Worm (Caenorhabditis elegans): ENCODE results near the gene F25B3.5.
A peak's percentile ranks its signal among the peaks of the same experiment; 100 is the strongest.

The F25B3.5 gene

DNA sequence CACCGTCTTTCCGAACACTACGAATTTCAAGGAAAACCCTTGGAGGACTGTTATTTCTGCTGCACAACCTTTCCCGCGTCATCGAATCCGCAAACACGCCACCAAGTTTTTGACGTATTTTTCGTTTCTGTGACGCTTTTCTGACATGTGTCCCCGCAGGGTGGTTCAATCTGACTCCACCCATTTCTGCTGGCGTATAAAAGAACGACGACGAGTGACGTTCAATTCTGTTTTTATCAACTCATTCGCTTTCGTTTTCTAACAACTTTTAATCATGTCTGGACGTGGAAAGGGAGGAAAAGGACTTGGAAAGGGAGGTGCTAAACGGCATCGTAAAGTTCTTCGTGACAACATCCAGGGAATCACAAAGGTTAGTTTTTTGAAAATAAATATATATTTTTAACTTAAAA lies 23.2 kb downstream of the F25B3.5 start, which contains the start of gene his-37 (continued):
- peak; percentile 98 for TF ChIP-seq K11D2.4 (GFP tag; IDR thresholded peaks at IDR 0.05)
- no peak for TF ChIP-seq ccch-3 (GFP tag; optimal IDR thresholded peaks at IDR 0.05)
- peak; percentile 50 for TF ChIP-seq dpl-1 (GFP tag; optimal IDR thresholded peaks at IDR 0.05)
- peak; percentile 93 for TF ChIP-seq ztf-6 (GFP tag; IDR thresholded peaks at IDR 0.05)
- no peak for TF ChIP-seq F49E8.2 (tag; optimal IDR thresholded peaks at IDR 0.05; ENCODE audit: insufficient read depth)
- TF ChIP-seq let-526 (GFP tag; IDR thresholded peaks at IDR 0.05): peak; percentile 70

DNA sequence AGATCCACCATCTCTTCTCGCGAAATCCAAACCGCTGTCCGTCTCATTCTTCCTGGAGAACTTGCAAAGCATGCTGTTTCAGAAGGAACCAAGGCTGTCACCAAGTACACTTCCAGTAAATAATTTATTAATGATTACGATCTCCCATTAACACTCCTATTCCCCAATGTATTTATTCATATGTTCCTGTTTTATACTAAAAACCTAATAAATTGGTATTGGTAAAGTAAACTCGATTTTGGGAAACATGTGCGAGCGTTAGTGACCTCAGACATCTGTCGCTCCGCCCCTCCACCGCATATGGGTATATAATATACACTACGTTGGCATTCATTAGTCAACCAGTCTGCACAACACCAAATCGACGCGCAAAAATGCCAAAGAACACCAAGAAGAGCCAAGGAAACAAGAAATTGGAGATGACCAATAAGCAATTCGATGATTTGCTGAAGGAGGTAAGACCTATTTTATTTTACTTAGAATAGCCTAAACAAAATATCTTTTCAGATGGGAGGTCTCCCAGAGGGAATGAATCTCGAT lies 24.0 kb downstream of the F25B3.5 start, which contains the start of gene C50F4.6:
Gene C50F4.6 (plus strand): TSS at position 51 of the 540 bp plus-strand sequence.
- TF ChIP-seq snpc-1.3 (tag; optimal IDR thresholded peaks at IDR 0.05; ENCODE audit: insufficient read depth) (no peak), lin-26 (GFP tag; IDR thresholded peaks at IDR 0.05) (0 out of 2 replicates have a peak, but pooled peaks have one; percentile 21), lsl-1 (GFP tag; optimal IDR thresholded peaks at IDR 0.05) (no peak), dpff-1 (tag; optimal IDR thresholded peaks at IDR 0.05) (no peak), repo-1 (tag; optimal IDR thresholded peaks at IDR 0.05) (peak; percentile 20)

DNA sequence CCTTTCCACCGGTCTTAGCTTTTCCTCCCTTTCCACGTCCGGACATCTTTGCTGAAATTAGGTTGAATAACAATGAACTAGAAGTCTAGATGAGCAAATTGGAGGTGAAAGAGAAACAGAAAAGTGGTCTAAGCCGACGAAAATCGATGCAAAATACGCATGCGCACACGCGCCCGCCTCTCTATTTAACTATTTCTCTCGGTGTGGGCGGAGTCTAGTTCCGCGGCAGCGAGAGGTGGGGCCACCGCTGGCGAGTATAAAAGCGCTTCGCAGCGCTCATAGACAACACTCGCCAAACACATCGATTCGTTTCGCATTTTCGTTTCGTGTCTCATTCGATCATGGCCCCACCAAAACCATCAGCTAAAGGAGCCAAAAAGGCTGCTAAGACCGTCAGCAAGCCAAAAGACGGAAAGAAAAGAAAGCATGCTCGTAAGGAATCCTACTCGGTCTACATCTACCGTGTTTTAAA lies 24.8 kb downstream of the F25B3.5 start, which contains the start of the genes his-35 and his-41:
Gene his-35 (minus strand): TSS at position 51 of the 472 bp plus-strand sequence.
Gene his-41 (plus strand): TSS at position 299 of the 472 bp plus-strand sequence.
- TF ChIP-seq ama-1 (optimal IDR thresholded peaks at IDR 0.05) (peak; percentile 85), ama-1 (GFP tag; optimal IDR thresholded peaks at IDR 0.05) (no peak), zfh-2 (GFP tag; conservative IDR thresholded peaks at IDR 0.05) (peak; percentile 75), snpc-1.3 (tag; optimal IDR thresholded peaks at IDR 0.05; ENCODE audit: insufficient read depth) (no peak), cebp-1 (GFP tag; IDR thresholded peaks at IDR 0.05) (no peak), cebp-1 (tag; optimal IDR thresholded peaks at IDR 0.05) (peak; percentile 54), mcd-1 (GFP tag; IDR thresholded peaks at IDR 0.05) (peak; percentile 66), C06A6.2 (GFP tag; conservative IDR thresholded peaks at IDR 0.05) (0 out of 2 replicates have a peak, but pooled peaks have one; percentile 30), ceh-27 (GFP tag; optimal IDR thresholded peaks at IDR 0.05) (peak; percentile 67), madf-6 (GFP tag; IDR thresholded peaks at IDR 0.05) (no peak), chd-7 (tag; optimal IDR thresholded peaks at IDR 0.05) (peak; percentile 6), let-526 (GFP tag; IDR thresholded peaks at IDR 0.05) (0 out of 2 replicates have a peak, but pooled peaks have one; percentile 34), ZK185.1 (tag; optimal IDR thresholded peaks at IDR 0.05; ENCODE audit: poor library complexity, severe bottlenecking) (peak; percentile 22), F37B4.10 (GFP tag; IDR thresholded peaks at IDR 0.05) (no peak), F52B5.7 (tag; optimal IDR thresholded peaks at IDR 0.05) (peak; percentile 7), F39B2.1 (GFP tag; IDR thresholded peaks at IDR 0.05) (peak; percentile 12; the same call in 1 of the 2 replicates), ztf-3 (GFP tag; optimal IDR thresholded peaks at IDR 0.05) (no peak), T26A5.8 (tag; optimal IDR thresholded peaks at IDR 0.05) (no peak), hlh-12 (tag; optimal IDR thresholded peaks at IDR 0.05) (no peak), egl-44 (GFP tag; IDR thresholded peaks at IDR 0.05) (peak; percentile 24; the same call in 1 of the 2 replicates), lin-40 (tag; optimal IDR thresholded peaks at IDR 0.05) (peak; percentile 63), lin-54 (GFP tag; optimal IDR thresholded peaks at IDR 0.05) (no peak), nhr-80 (tag; optimal IDR thresholded peaks at IDR 0.05) (peak; percentile 32), dox-1 (GFP tag; IDR thresholded peaks at IDR 0.05) (peak; percentile 61), ztf-26 (tag; optimal IDR thresholded peaks at IDR 0.05) (peak; percentile 10), attf-5 (GFP tag; optimal IDR thresholded peaks at IDR 0.05) (peak; percentile 50), aptf-3 (GFP tag; IDR thresholded peaks at IDR 0.05) (no peak), tbp1 (GFP tag; optimal IDR thresholded peaks at IDR 0.05) (peak; percentile 27), K12H6.12 (tag; optimal IDR thresholded peaks at IDR 0.05) (peak; percentile 66)
